Worm (Caenorhabditis elegans) whole organism, L4 larva: ENCODE measurements around the gene div-1.

Experiments used
- aly-2 ChIP-seq: sonication (generic microtip); optimal IDR thresholded peaks from 2 replicates; lab custom pipeline; 2018; ENCODE audit warnings: missing biosample characterization, missing genetic modification characterization
- ces-1 ChIP-seq: fragments of 150-350 bp; sonication (generic microtip); optimal IDR thresholded peaks from 4 replicates; lab custom pipeline; 2014; ENCODE audit warnings: missing biosample characterization, missing genetic modification reagents, missing genetic modification characterization
- dve-1 ChIP-seq: sonication (generic microtip); optimal IDR thresholded peaks from 2 replicates; lab custom pipeline; 2017; ENCODE audit warnings: antibody characterized with exemption, mild to moderate bottlenecking, missing genetic modification characterization, missing compliant biosample characterization; ENCODE audit not compliant: insufficient read depth
- lin-13 ChIP-seq: fragments of 150-350 bp; optimal IDR thresholded peaks from 2 replicates; lab custom pipeline; 2014; ENCODE audit warnings: missing biosample characterization, missing genetic modification reagents, missing genetic modification characterization
- lin-15B ChIP-seq: fragments of 150-350 bp; sonication (generic microtip); optimal IDR thresholded peaks from 3 replicates; lab custom pipeline; 2014; ENCODE audit warnings: missing biosample characterization, missing genetic modification characterization
- nhr-10 ChIP-seq: fragments of 150-350 bp; optimal IDR thresholded peaks from 2 replicates; lab custom pipeline; 2014; ENCODE audit warnings: missing biosample characterization, missing genetic modification characterization
- nhr-111 ChIP-seq: fragments of 200-800 bp; sonication (Bioruptor generic); optimal IDR thresholded peaks from 2 replicates; lab custom pipeline; 2018; ENCODE audit warnings: mild to moderate bottlenecking, missing genetic modification characterization, missing compliant biosample characterization
- snpc-1.2 ChIP-seq: fragments of 200-800 bp; sonication (Bioruptor generic); IDR thresholded peaks from 2 replicates; pipeline ENCODE4 v1.3.6; 2022; ENCODE audit warnings: missing genetic modification reagents, missing genetic modification characterization, missing compliant biosample characterization

DNA sequence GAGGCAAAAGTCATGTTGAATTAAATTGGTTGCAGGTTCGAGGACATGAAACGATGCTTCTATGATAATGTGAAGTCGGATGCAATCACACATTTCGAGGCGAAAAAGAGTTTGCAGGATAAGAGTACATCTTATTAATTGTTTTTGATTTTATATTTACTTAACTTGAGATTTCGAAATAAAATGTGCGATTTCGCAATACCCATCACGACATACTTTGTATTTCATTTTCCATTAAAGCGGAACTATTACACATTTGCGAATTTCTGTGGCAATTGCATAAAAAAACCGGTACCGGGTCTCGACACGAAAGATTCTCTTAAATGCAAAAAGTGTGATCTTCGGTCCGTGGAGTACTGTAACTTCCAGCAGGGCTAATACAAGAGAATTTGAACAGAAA lies 46.0 kb downstream of the div-1 start:
- TF ChIP-seq dve-1 (tag; lab: Kevin White, UChicago), result no peak
- TF ChIP-seq lin-15B (tag; lab: Kevin White, UChicago), result no peak
- no peak for TF ChIP-seq ces-1 (GFP tag; lab: Kevin White, UChicago)
- TF ChIP-seq nhr-10, result no peak
- no peak for TF ChIP-seq aly-2 (tag; lab: Kevin White, UChicago)
- no peak for TF ChIP-seq lin-13
- TF ChIP-seq snpc-1.2 (GFP tag; lab: Robert Waterston, UW), result no peak
- no peak for TF ChIP-seq nhr-111 (GFP tag; lab: Kevin White, UChicago)
